Fruit fly (Drosophila melanogaster): ENCODE results near the gene Lmpt.

- TF ChIP-seq Myc (optimal IDR thresholded peaks at IDR 0.05) (no peak), jim (GFP tag; optimal IDR thresholded peaks at IDR 0.05) (no peak), fru (GFP tag; optimal IDR thresholded peaks at IDR 0.05) (no peak), Abd-B (GFP tag; optimal IDR thresholded peaks at IDR 0.05) (no peak)
These were observed 28.4 kb upstream of the Lmpt start for dm6 chr3L:16836732-16837131.

Measured in whole organism, wandering third instar larva.